Worm (Caenorhabditis elegans) whole organism, L3 larva: ENCODE measurements around the gene nlp-56.

Experiments
- ZK546.5 ChIP-seq: sonication (generic microtip); optimal IDR thresholded peaks from 2 replicates; lab custom pipeline; 2017; ENCODE audit warnings: missing biosample characterization, missing genetic modification characterization
- ceh-82 ChIP-seq: fragments of 150-350 bp; optimal IDR thresholded peaks from 2 replicates; lab custom pipeline; 2014; ENCODE audit warnings: missing biosample characterization, missing genetic modification characterization
- elt-1 ChIP-seq: fragments of 150-350 bp; optimal IDR thresholded peaks from 2 replicates; lab custom pipeline; 2014; ENCODE audit warnings: missing biosample characterization, missing genetic modification characterization
- fkh-10 ChIP-seq: sonication (generic microtip); optimal IDR thresholded peaks from 2 replicates; lab custom pipeline; 2017; ENCODE audit warnings: missing biosample characterization, missing genetic modification reagents, missing genetic modification characterization
- fos-1 ChIP-seq: fragments of 150-350 bp; optimal IDR thresholded peaks from 2 replicates; lab custom pipeline; 2014; ENCODE audit warnings: missing biosample characterization, missing genetic modification characterization
- nhr-12 ChIP-seq: fragments of 150-350 bp; optimal IDR thresholded peaks from 2 replicates; lab custom pipeline; 2014; ENCODE audit warnings: missing biosample characterization, missing genetic modification characterization
- pha-4 ChIP-seq: fragments of 150-350 bp; optimal IDR thresholded peaks from 2 replicates; lab custom pipeline; 2014; ENCODE audit warnings: missing biosample characterization, missing genetic modification reagents, missing genetic modification characterization
- pqm-1 ChIP-seq: fragments of 150-350 bp; optimal IDR thresholded peaks from 2 replicates; lab custom pipeline; 2017; ENCODE audit warnings: missing biosample characterization, missing genetic modification characterization, inconsistent platforms
- unc-62 ChIP-seq: fragments of 150-350 bp; sonication (generic microtip); optimal IDR thresholded peaks from 4 replicates; lab custom pipeline; 2014; ENCODE audit warnings: missing biosample characterization, missing genetic modification reagents, missing genetic modification characterization

- no peak for TF ChIP-seq fos-1 (tag; lab: Kevin White, UChicago)
- TF ChIP-seq pqm-1: no peak
- TF ChIP-seq nhr-12 (tag; lab: Kevin White, UChicago): no peak
- TF ChIP-seq pha-4 (tag; lab: Kevin White, UChicago): no peak
- TF ChIP-seq fkh-10: no peak
- no peak for TF ChIP-seq unc-62 (GFP tag; lab: Kevin White, UChicago)
- no peak for TF ChIP-seq elt-1 (tag; lab: Kevin White, UChicago)
- no peak for TF ChIP-seq ceh-82 (tag; lab: Kevin White, UChicago)
- no peak for TF ChIP-seq ZK546.5 (tag; lab: Kevin White, UChicago)
Measured at ce11 chrIV:14826151-14826757, 41.7 kb upstream of the nlp-56 start.
